Worm (Caenorhabditis elegans) whole organism, late embryonic: ENCODE results near the gene F41E7.2.

ENCODE experiments used
- ama-1 ChIP-seq: fragments of 150-350 bp; optimal IDR thresholded peaks from 2 replicates; lab custom pipeline; 2014
- dmd-4 ChIP-seq: sonication (generic microtip); optimal IDR thresholded peaks from 2 replicates; lab custom pipeline; 2016; ENCODE audit warnings: borderline replicate concordance, missing genetic modification characterization, missing compliant biosample characterization
- hlh-13 ChIP-seq: fragments of 200-800 bp; sonication (Bioruptor generic); optimal IDR thresholded peaks from 2 replicates; lab custom pipeline; 2018; ENCODE audit warnings: mild to moderate bottlenecking, missing genetic modification characterization, missing compliant biosample characterization
- nhr-11 ChIP-seq: fragments of 150-350 bp; optimal IDR thresholded peaks from 2 replicates; lab custom pipeline; 2014; ENCODE audit warnings: missing biosample characterization, missing genetic modification characterization
- pros-1 ChIP-seq: fragments of 150-350 bp; optimal IDR thresholded peaks from 2 replicates; lab custom pipeline; 2014; ENCODE audit warnings: missing biosample characterization, missing genetic modification reagents, missing genetic modification characterization
- unc-3 ChIP-seq, 2 experiments: fragments of 200-800 bp in 1 of 2; sonication (Bioruptor generic) in 1 of 2; sonication (generic microtip) in 1 of 2; conservative IDR thresholded peaks in 1 of 2; optimal IDR thresholded peaks in 1 of 2; 2 replicates each; pipeline versions ENCODE4 v1.3.6 to Lab custom; 2016 to 2022; ENCODE audit warnings: missing compliant biosample characterization in 2 of 2, missing genetic modification characterization in 2 of 2, missing genetic modification reagents in 1 of 2
- unc-86 ChIP-seq: sonication (generic microtip); optimal IDR thresholded peaks from 2 replicates; lab custom pipeline; 2016; ENCODE audit warnings: missing genetic modification characterization, missing compliant biosample characterization

- TF ChIP-seq unc-3 (GFP tag; conservative IDR thresholded peaks at IDR 0.05; lab: Robert Waterston, UW), result no peak
- TF ChIP-seq unc-3 (tag; optimal IDR thresholded peaks at IDR 0.05; lab: Kevin White, UChicago), result no peak
- no peak for TF ChIP-seq dmd-4 (tag; lab: Kevin White, UChicago)
- TF ChIP-seq unc-86 (tag; lab: Kevin White, UChicago), result no peak
- no peak for TF ChIP-seq nhr-11 (tag; lab: Kevin White, UChicago)
- TF ChIP-seq ama-1 (lab: Kevin White, UChicago), result no peak
- TF ChIP-seq hlh-13 (GFP tag; lab: Kevin White, UChicago), result no peak
- TF ChIP-seq pros-1, result no peak
These were observed 47.9 kb downstream of the F41E7.2 start for ce11 chrX:10321401-10321800.
